Worm (Caenorhabditis elegans) whole organism, L4/young adult: Measurements from ENCODE around the gene K08H10.6.

Experiments
- W03F9.2 ChIP-seq: fragments of 150-350 bp; optimal IDR thresholded peaks from 2 replicates; lab custom pipeline; 2014; ENCODE audit warnings: missing biosample characterization, missing genetic modification characterization
- him-1 ChIP-seq: sonication (generic microtip); optimal IDR thresholded peaks from 2 replicates; lab custom pipeline; 2016; ENCODE audit warnings: missing genotype, missing genetic modification reagents, missing genetic modification characterization, missing compliant biosample characterization

ce11 chrV:9983529-9983928 lies 12.2 kb downstream of the K08H10.6 start:
- TF ChIP-seq him-1 (no peak), W03F9.2 (no peak)
